Worm (Caenorhabditis elegans) whole organism, midembryonic: ENCODE measurements around the gene F54H12.5.

Experiments
- T22C8.4 ChIP-seq: fragments of 200-800 bp; sonication (Bioruptor generic); IDR thresholded peaks from 2 replicates; pipeline ENCODE4 v1.3.6; 2022; ENCODE audit warnings: missing genetic modification characterization, missing compliant biosample characterization
- cog-1 ChIP-seq: sonication (generic microtip); optimal IDR thresholded peaks from 2 replicates; lab custom pipeline; 2016; ENCODE audit warnings: missing genetic modification characterization, missing compliant biosample characterization
- flt-1 ChIP-seq: fragments of 200-800 bp; sonication (Bioruptor generic); IDR thresholded peaks from 2 replicates; pipeline ENCODE4 v1.3.6; 2022; ENCODE audit warnings: missing genetic modification characterization, missing compliant biosample characterization
- klf-2 ChIP-seq: fragments of 200-800 bp; sonication (Bioruptor generic); conservative IDR thresholded peaks from 2 replicates; pipeline ENCODE4 v1.3.6; 2022; ENCODE audit warnings: missing genetic modification reagents, missing genetic modification characterization, missing compliant biosample characterization
- med-1 ChIP-seq: sonication (generic microtip); optimal IDR thresholded peaks from 2 replicates; lab custom pipeline; 2017; ENCODE audit warnings: missing genetic modification characterization, mild to moderate bottlenecking, missing compliant biosample characterization, antibody characterized with exemption, missing genetic modification reagents; ENCODE audit not compliant: insufficient read depth
- ref-1 ChIP-seq: fragments of 200-800 bp; sonication (Bioruptor generic); conservative IDR thresholded peaks from 2 replicates; pipeline ENCODE4 v1.3.6; 2022; ENCODE audit warnings: missing genetic modification reagents, missing genetic modification characterization, missing compliant biosample characterization
- tab-1 ChIP-seq: fragments of 200-800 bp; sonication (Bioruptor generic); IDR thresholded peaks from 2 replicates; pipeline ENCODE4 v1.3.6; 2022; ENCODE audit warnings: missing genetic modification characterization, missing compliant biosample characterization
- ztf-23 ChIP-seq: fragments of 200-800 bp; sonication (Bioruptor generic); IDR thresholded peaks from 2 replicates; pipeline ENCODE4 v1.3.6; 2022; ENCODE audit warnings: missing genetic modification reagents, missing genetic modification characterization, missing compliant biosample characterization
- ztf-29 ChIP-seq: fragments of 200-800 bp; sonication (Bioruptor generic); IDR thresholded peaks from 2 replicates; pipeline ENCODE4 v1.3.6; 2022; ENCODE audit warnings: missing genetic modification reagents, missing genetic modification characterization, missing compliant biosample characterization

The F54H12.5 gene

DNA sequence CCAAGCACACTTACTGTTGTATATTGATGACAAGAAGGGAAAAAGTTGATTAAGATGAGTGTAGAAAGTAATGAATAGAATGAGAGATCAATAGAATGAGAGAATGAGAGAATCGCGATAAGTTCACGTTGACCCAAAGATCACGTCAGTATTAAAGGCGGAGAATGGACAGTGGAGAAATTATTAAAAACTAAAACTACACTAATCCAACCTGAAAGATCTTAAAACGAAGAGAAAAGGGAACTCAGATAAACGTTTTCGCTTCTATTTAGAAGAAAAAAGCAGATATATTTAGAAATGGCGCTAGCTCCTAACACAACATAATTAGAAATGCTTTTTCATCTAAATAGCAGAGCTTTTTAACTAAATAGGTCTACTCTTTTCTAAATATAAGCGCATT lies 18.8 kb downstream of the F54H12.5 start, which contains the start of gene let-754:
let-754 (minus strand) TSS at position 101 of the 400 bp plus-strand sequence.
- TF ChIP-seq med-1 (no peak), ztf-23 (GFP tag; lab: Robert Waterston, UW) (no peak), flt-1 (GFP tag; lab: Robert Waterston, UW) (no peak), ref-1 (GFP tag; lab: Robert Waterston, UW) (no peak), tab-1 (no peak), T22C8.4 (GFP tag; lab: Robert Waterston, UW) (no peak)

DNA sequence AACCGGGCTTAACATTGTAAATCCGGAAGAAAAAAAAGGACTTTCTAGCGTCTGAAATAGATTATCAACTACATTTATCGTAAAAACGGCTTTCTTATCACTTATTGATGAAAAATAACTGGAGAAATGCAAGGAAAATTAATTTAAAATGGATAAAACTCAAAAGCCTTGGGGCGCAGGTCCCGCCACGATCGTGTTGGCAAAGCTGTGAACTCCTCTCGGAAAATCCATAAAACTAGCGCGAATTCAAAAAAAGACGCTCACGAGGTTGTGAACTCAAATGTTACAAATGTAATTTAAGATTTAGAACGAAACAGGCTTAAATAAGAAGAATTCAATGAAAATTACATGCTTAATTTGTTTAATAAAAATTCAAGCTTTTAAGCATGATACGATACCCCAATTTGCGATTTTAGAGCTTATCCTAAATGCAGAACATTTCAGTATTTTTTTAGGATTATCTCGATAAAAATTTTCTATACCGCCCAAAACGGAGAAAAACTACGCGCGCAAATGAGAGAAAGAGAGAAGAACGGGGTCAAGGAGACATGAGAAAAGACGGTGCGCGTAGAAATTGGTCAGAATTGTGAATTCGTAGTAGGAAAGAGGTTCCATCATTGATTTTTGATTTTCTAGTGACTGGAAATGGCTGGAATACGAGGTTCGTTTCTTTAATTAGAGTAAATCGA lies 19.7 kb downstream of the F54H12.5 start, which contains the start of gene C29E4.15:
C29E4.15 (plus strand) TSS at position 547 of the 689 bp plus-strand sequence.
- TF ChIP-seq ztf-29 (GFP tag; lab: Robert Waterston, UW), result no peak
- no peak for TF ChIP-seq tab-1
- no peak for TF ChIP-seq T22C8.4 (GFP tag; lab: Robert Waterston, UW)
- no peak for TF ChIP-seq med-1
- TF ChIP-seq ref-1 (GFP tag; lab: Robert Waterston, UW), result no peak
- no peak for TF ChIP-seq klf-2 (GFP tag; lab: Robert Waterston, UW)
- no peak for TF ChIP-seq cog-1
- no peak for TF ChIP-seq flt-1 (GFP tag; lab: Robert Waterston, UW)
- no peak for TF ChIP-seq ztf-23 (GFP tag; lab: Robert Waterston, UW)

- TF ChIP-seq klf-2 (GFP tag; lab: Robert Waterston, UW), result no peak
- TF ChIP-seq ztf-23 (GFP tag; lab: Robert Waterston, UW), result no peak
- TF ChIP-seq ref-1 (GFP tag; lab: Robert Waterston, UW), result no peak
- no peak for TF ChIP-seq med-1
- no peak for TF ChIP-seq T22C8.4 (GFP tag; lab: Robert Waterston, UW)
- no peak for TF ChIP-seq cog-1
- no peak for TF ChIP-seq tab-1
- TF ChIP-seq flt-1 (GFP tag; lab: Robert Waterston, UW), result no peak
- no peak for TF ChIP-seq ztf-29 (GFP tag; lab: Robert Waterston, UW)
Measured at ce11 chrIII:7950447-7950846, 21.5 kb downstream of the F54H12.5 start.

DNA sequence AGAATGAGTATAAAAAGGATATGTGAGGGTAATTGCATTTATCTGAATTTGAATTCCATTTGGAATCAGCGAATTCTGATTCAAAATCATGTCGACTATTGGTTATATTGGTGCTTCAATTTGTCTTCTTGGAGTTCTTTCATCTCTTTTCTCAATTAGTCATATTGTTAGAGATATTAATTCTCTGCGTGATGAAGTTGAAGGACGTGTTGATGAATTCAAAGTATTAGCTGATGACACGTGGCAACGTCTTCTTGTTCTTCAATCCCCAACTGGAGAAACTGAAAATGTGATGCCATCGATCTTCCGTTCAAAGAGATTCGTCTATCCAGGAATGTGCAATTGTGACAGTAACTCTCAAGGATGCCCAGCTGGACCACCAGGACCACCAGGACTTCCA lies 23.2 kb downstream of the F54H12.5 start, which contains the start of gene col-90:
col-90 (plus strand) TSS at position 37 of the 400 bp plus-strand sequence.
- no peak for TF ChIP-seq med-1
- TF ChIP-seq T22C8.4 (GFP tag; lab: Robert Waterston, UW), result no peak
- TF ChIP-seq ref-1 (GFP tag; lab: Robert Waterston, UW), result no peak
- TF ChIP-seq tab-1, result no peak
- TF ChIP-seq cog-1, result no peak
- TF ChIP-seq ztf-29 (GFP tag; lab: Robert Waterston, UW), result no peak
- TF ChIP-seq flt-1 (GFP tag; lab: Robert Waterston, UW), result no peak
- no peak for TF ChIP-seq klf-2 (GFP tag; lab: Robert Waterston, UW)
- TF ChIP-seq ztf-23 (GFP tag; lab: Robert Waterston, UW), result no peak

ce11 chrIII:7947677-7948076 lies 24.3 kb downstream of the F54H12.5 start:
- TF ChIP-seq tab-1, result no peak
- TF ChIP-seq flt-1 (GFP tag; lab: Robert Waterston, UW), result no peak
- no peak for TF ChIP-seq klf-2 (GFP tag; lab: Robert Waterston, UW)
- no peak for TF ChIP-seq T22C8.4 (GFP tag; lab: Robert Waterston, UW)
- no peak for TF ChIP-seq ref-1 (GFP tag; lab: Robert Waterston, UW)
- no peak for TF ChIP-seq med-1
- no peak for TF ChIP-seq ztf-29 (GFP tag; lab: Robert Waterston, UW)
- TF ChIP-seq cog-1, result no peak
- TF ChIP-seq ztf-23 (GFP tag; lab: Robert Waterston, UW), result no peak

ce11 chrIII:7946968-7947491 lies 24.9 kb downstream of the F54H12.5 start, which contains the start of gene gsto-1:
Gene gsto-1, minus strand, starts transcription at chrIII:7947018.
- TF ChIP-seq ztf-23 (GFP tag; lab: Robert Waterston, UW), result no peak

ce11 chrIII:7941417-7941816 lies 30.5 kb downstream of the F54H12.5 start, which contains the start of gene kle-2:
Gene kle-2, plus strand, starts transcription at chrIII:7941717.
- TF ChIP-seq T22C8.4 (GFP tag; lab: Robert Waterston, UW) (no peak), ref-1 (GFP tag; lab: Robert Waterston, UW) (no peak), flt-1 (GFP tag; lab: Robert Waterston, UW) (no peak), klf-2 (GFP tag; lab: Robert Waterston, UW) (no peak), tab-1 (no peak), cog-1 (no peak), ztf-23 (GFP tag; lab: Robert Waterston, UW) (no peak), ztf-29 (GFP tag; lab: Robert Waterston, UW) (no peak), med-1 (no peak)

ce11 chrIII:7940819-7941218 lies 31.1 kb downstream of the F54H12.5 start, which contains the start of gene C29E4.12:
Gene C29E4.12, plus strand, starts transcription at chrIII:7941151.
- no peak for TF ChIP-seq ztf-23 (GFP tag; lab: Robert Waterston, UW)

DNA sequence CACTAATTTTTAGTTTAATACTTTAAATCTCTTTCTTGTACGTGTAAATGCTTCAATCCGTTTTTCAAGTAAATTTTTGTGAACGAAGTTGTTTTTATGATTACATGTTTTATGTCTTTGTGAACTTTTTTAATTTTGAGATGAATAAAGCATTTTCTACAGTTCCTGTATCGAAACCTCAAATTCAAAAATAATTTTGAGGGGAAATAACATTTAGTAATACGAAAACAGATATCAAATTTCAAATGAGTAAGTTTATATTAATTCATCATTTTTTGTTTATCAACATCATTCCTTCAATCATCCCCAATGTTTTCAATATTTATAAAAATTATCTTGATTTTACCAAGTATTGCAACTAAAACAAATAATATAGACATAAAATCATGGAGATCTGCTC lies 34.4 kb downstream of the F54H12.5 start, which contains the start of gene C29E4.10:
C29E4.10 (plus strand) TSS at position 301 of the 400 bp plus-strand sequence.
- TF ChIP-seq tab-1 (no peak), ref-1 (GFP tag; lab: Robert Waterston, UW) (no peak), med-1 (no peak), klf-2 (GFP tag; lab: Robert Waterston, UW) (no peak), ztf-23 (GFP tag; lab: Robert Waterston, UW) (no peak), flt-1 (GFP tag; lab: Robert Waterston, UW) (no peak)

- TF ChIP-seq klf-2 (GFP tag; lab: Robert Waterston, UW), result no peak
- TF ChIP-seq ztf-23 (GFP tag; lab: Robert Waterston, UW), result no peak
- TF ChIP-seq T22C8.4 (GFP tag; lab: Robert Waterston, UW), result no peak
- TF ChIP-seq ref-1 (GFP tag; lab: Robert Waterston, UW), result no peak
- TF ChIP-seq med-1, result no peak
- no peak for TF ChIP-seq tab-1
- TF ChIP-seq ztf-29 (GFP tag; lab: Robert Waterston, UW), result no peak
- no peak for TF ChIP-seq cog-1
- TF ChIP-seq flt-1 (GFP tag; lab: Robert Waterston, UW), result no peak
Measured at ce11 chrIII:7933235-7933634, 38.7 kb downstream of the F54H12.5 start, which contains the start of gene ran-2. Gene ran-2, plus strand, starts transcription at chrIII:7933535.
